Worm (Caenorhabditis elegans) whole organism, L2 larva: ENCODE results near the gene C25H3.7.

Source experiments
- C34F6.9 ChIP-seq: fragments of 150-350 bp; optimal IDR thresholded peaks from 2 replicates; lab custom pipeline; 2014; ENCODE audit warnings: missing biosample characterization, missing genetic modification characterization
- ceh-82 ChIP-seq: fragments of 150-350 bp; optimal IDR thresholded peaks from 2 replicates; lab custom pipeline; 2014; ENCODE audit warnings: missing biosample characterization, missing genetic modification characterization
- dmd-4 ChIP-seq: sonication (generic microtip); optimal IDR thresholded peaks from 2 replicates; lab custom pipeline; 2017; ENCODE audit warnings: missing biosample characterization, missing genetic modification characterization
- egl-27 ChIP-seq: sonication (generic microtip); optimal IDR thresholded peaks from 3 replicates; lab custom pipeline; 2017; ENCODE audit warnings: missing biosample characterization, missing genetic modification reagents, missing genetic modification characterization
- lin-39 ChIP-seq: fragments of 150-350 bp; optimal IDR thresholded peaks from 2 replicates; lab custom pipeline; 2014; ENCODE audit warnings: missing biosample characterization, missing genetic modification reagents, missing genetic modification characterization
- mab-5 ChIP-seq: fragments of 150-350 bp; optimal IDR thresholded peaks from 2 replicates; lab custom pipeline; 2014; ENCODE audit warnings: missing biosample characterization, missing genetic modification characterization
- nhr-237 ChIP-seq: fragments of 150-350 bp; optimal IDR thresholded peaks from 2 replicates; lab custom pipeline; 2014; ENCODE audit warnings: missing biosample characterization, missing genetic modification characterization
- nhr-77 ChIP-seq: fragments of 150-350 bp; optimal IDR thresholded peaks from 2 replicates; lab custom pipeline; 2014; ENCODE audit warnings: missing biosample characterization, missing genetic modification characterization
- skn-1 ChIP-seq: sonication (generic microtip); optimal IDR thresholded peaks from 2 replicates; lab custom pipeline; 2017; ENCODE audit warnings: missing biosample characterization, missing genetic modification characterization
- sma-9 ChIP-seq, 2 experiments: fragments of 150-350 bp in 1 of 2; sonication (generic microtip) in 1 of 2; optimal IDR thresholded peaks; 2 replicates each; lab custom pipeline; 2014 to 2016; ENCODE audit warnings: missing genetic modification characterization in 2 of 2, mild to moderate bottlenecking in 1 of 2, missing biosample characterization in 1 of 2, missing compliant biosample characterization in 1 of 2, missing genetic modification reagents in 1 of 2, moderate library complexity in 1 of 2
- unc-55 ChIP-seq: fragments of 150-350 bp; sonication (generic microtip); optimal IDR thresholded peaks from 3 replicates; lab custom pipeline; 2014; ENCODE audit warnings: missing biosample characterization, missing genetic modification reagents, missing genetic modification characterization

- TF ChIP-seq mab-5 (tag; lab: Kevin White, UChicago) (no peak), egl-27 (tag; lab: Kevin White, UChicago) (no peak), C34F6.9 (no peak), nhr-77 (tag; lab: Kevin White, UChicago) (no peak), sma-9 (GFP tag; optimal IDR thresholded peaks at IDR 0.05; lab: Kevin White, UChicago) (no peak), sma-9 (tag; optimal IDR thresholded peaks at IDR 0.05; lab: Kevin White, UChicago) (no peak), skn-1 (tag; lab: Kevin White, UChicago) (no peak), dmd-4 (tag; lab: Kevin White, UChicago) (no peak), ceh-82 (tag; lab: Kevin White, UChicago) (no peak), unc-55 (no peak), nhr-237 (no peak), lin-39 (tag; lab: Kevin White, UChicago) (no peak)
These were observed 16.4 kb downstream of the C25H3.7 start, which contains the start of gene bli-2 for ce11 chrII:5652334-5652733.
